Worm (Caenorhabditis elegans) whole organism, young adult: Measurements from ENCODE around the gene C54F6.20.

ENCODE experiments used
- C17E4.6 ChIP-seq: fragments of 200-800 bp; sonication (Bioruptor generic); IDR thresholded peaks from 2 replicates; pipeline ENCODE4 v1.3.6; 2022; ENCODE audit warnings: missing genetic modification reagents, missing genetic modification characterization, missing compliant biosample characterization
- F57A8.1 ChIP-seq: fragments of 200-800 bp; sonication (Bioruptor generic); optimal IDR thresholded peaks from 2 replicates; lab custom pipeline; 2018; ENCODE audit warnings: mild to moderate bottlenecking, missing genetic modification characterization, moderate library complexity, missing compliant biosample characterization
- T07F8.4 ChIP-seq: sonication (generic microtip); optimal IDR thresholded peaks from 2 replicates; lab custom pipeline; 2016; ENCODE audit warnings: mild to moderate bottlenecking, missing genetic modification characterization, moderate library complexity, missing compliant biosample characterization
- ama-1 ChIP-seq, 3 experiments: fragments of 150-350 bp in 1 of 3; sonication (generic microtip) in 2 of 3; optimal IDR thresholded peaks; 2 replicates each; lab custom pipeline; 2014 to 2018; ENCODE audit warnings: missing biosample characterization in 2 of 3, missing genetic modification characterization in 2 of 3, missing genetic modification reagents in 2 of 3
- athp-1 ChIP-seq: sonication (generic microtip); optimal IDR thresholded peaks from 2 replicates; lab custom pipeline; 2017; ENCODE audit warnings: mild to moderate bottlenecking, missing genetic modification characterization, missing compliant biosample characterization
- attf-5 ChIP-seq: fragments of 200-800 bp; sonication (Bioruptor generic); optimal IDR thresholded peaks from 2 replicates; lab custom pipeline; 2018; ENCODE audit warnings: mild to moderate bottlenecking, missing genetic modification characterization, missing compliant biosample characterization
- efl-1 ChIP-seq: fragments of 150-350 bp; optimal IDR thresholded peaks from 2 replicates; lab custom pipeline; 2014; ENCODE audit warnings: missing biosample characterization, missing genetic modification reagents, missing genetic modification characterization
- egl-44 ChIP-seq: fragments of 200-800 bp; sonication (Bioruptor generic); IDR thresholded peaks from 2 replicates; pipeline ENCODE4 v1.3.6; 2022; ENCODE audit warnings: missing genetic modification reagents, missing genetic modification characterization, missing compliant biosample characterization
- lin-54 ChIP-seq: fragments of 200-800 bp; sonication (Bioruptor generic); optimal IDR thresholded peaks from 2 replicates; lab custom pipeline; 2018; ENCODE audit warnings: mild to moderate bottlenecking, missing genetic modification characterization, missing compliant biosample characterization
- mes-4 ChIP-seq: sonication (generic microtip); optimal IDR thresholded peaks from 2 replicates; lab custom pipeline; 2016; ENCODE audit warnings: missing genotype, missing genetic modification characterization, missing compliant biosample characterization
- nhr-120 ChIP-seq: fragments of 200-800 bp; sonication (Bioruptor generic); IDR thresholded peaks from 2 replicates; pipeline ENCODE4 v1.3.6; 2022; ENCODE audit warnings: missing genetic modification characterization, missing compliant biosample characterization
- snpc-4 ChIP-seq, 5 experiments: fragments of 150-350 bp in 1 of 5; sonication (generic microtip) in 4 of 5; optimal IDR thresholded peaks; 2 replicates each; lab custom pipeline; 2014 to 2018; ENCODE audit warnings: missing genetic modification characterization in 5 of 5, missing biosample characterization in 3 of 5, antibody characterized with exemption in 2 of 5, mild to moderate bottlenecking in 2 of 5, missing compliant biosample characterization in 2 of 5, missing genotype in 2 of 5, moderate library complexity in 2 of 5, missing genetic modification reagents in 1 of 5
- tbp1 ChIP-seq: fragments of 200-800 bp; sonication (Bioruptor generic); optimal IDR thresholded peaks from 2 replicates; lab custom pipeline; 2018; ENCODE audit warnings: mild to moderate bottlenecking, missing genetic modification characterization, missing compliant biosample characterization
- ztf-28 ChIP-seq: fragments of 200-800 bp; sonication (Bioruptor generic); IDR thresholded peaks from 2 replicates; pipeline ENCODE4 v1.3.6; 2022; ENCODE audit warnings: missing genetic modification reagents, missing genetic modification characterization, missing compliant biosample characterization

ce11 chrV:7476766-7477165, 47.8 kb upstream of the C54F6.20 start, which contains the start of gene srh-125:
- no peak for TF ChIP-seq snpc-4 (GFP tag; optimal IDR thresholded peaks at IDR 0.05; lab: Kevin White, UChicago)
- TF ChIP-seq snpc-4 (tag; optimal IDR thresholded peaks at IDR 0.05; lab: Kevin White, UChicago) = no peak
- no peak for TF ChIP-seq tbp1 (GFP tag; lab: Kevin White, UChicago)
- TF ChIP-seq egl-44 (GFP tag; lab: Robert Waterston, UW) = no peak
- no peak for TF ChIP-seq T07F8.4 (tag; lab: Kevin White, UChicago)
- no peak for TF ChIP-seq ama-1 (optimal IDR thresholded peaks at IDR 0.05; lab: Kevin White, UChicago)
- no peak for TF ChIP-seq ama-1 (GFP tag; optimal IDR thresholded peaks at IDR 0.05; lab: Kevin White, UChicago)
- TF ChIP-seq lin-54 (GFP tag; lab: Kevin White, UChicago) = no peak
- no peak for TF ChIP-seq ztf-28 (GFP tag; lab: Robert Waterston, UW)
- TF ChIP-seq efl-1 = no peak
- TF ChIP-seq F57A8.1 = no peak
- TF ChIP-seq athp-1 = no peak
- no peak for TF ChIP-seq mes-4
- TF ChIP-seq nhr-120 (GFP tag; lab: Robert Waterston, UW) = no peak
- TF ChIP-seq attf-5 (GFP tag; lab: Kevin White, UChicago) = no peak
- no peak for TF ChIP-seq C17E4.6 (GFP tag; lab: Robert Waterston, UW)
